Worm (Caenorhabditis elegans) whole organism, L2 larva: ENCODE results near the gene B0238.12.

Source experiments
- C34F6.9 ChIP-seq: fragments of 150-350 bp; optimal IDR thresholded peaks from 2 replicates; lab custom pipeline; 2014; ENCODE audit warnings: missing biosample characterization, missing genetic modification characterization
- F13H6.1 ChIP-seq: sonication (generic microtip); optimal IDR thresholded peaks from 2 replicates; lab custom pipeline; 2016; ENCODE audit warnings: missing genetic modification characterization, missing compliant biosample characterization
- R02D3.7 ChIP-seq: fragments of 150-350 bp; optimal IDR thresholded peaks from 2 replicates; lab custom pipeline; 2014; ENCODE audit warnings: missing biosample characterization, missing genetic modification characterization
- Y55F3AM.14 ChIP-seq: fragments of 200-800 bp; sonication (Bioruptor generic); optimal IDR thresholded peaks from 2 replicates; lab custom pipeline; 2018; ENCODE audit warnings: mild to moderate bottlenecking, missing genetic modification characterization, missing compliant biosample characterization
- alr-1 ChIP-seq: fragments of 150-350 bp; optimal IDR thresholded peaks from 2 replicates; lab custom pipeline; 2014; ENCODE audit warnings: missing biosample characterization, missing genetic modification characterization
- aly-2 ChIP-seq: fragments of 150-350 bp; optimal IDR thresholded peaks from 2 replicates; lab custom pipeline; 2014; ENCODE audit warnings: missing biosample characterization, missing genetic modification characterization
- blmp-1 ChIP-seq: sonication (generic microtip); optimal IDR thresholded peaks from 2 replicates; lab custom pipeline; 2017; ENCODE audit warnings: missing genetic modification characterization, mild to moderate bottlenecking, missing compliant biosample characterization, antibody characterized with exemption, moderate library complexity; ENCODE audit not compliant: insufficient read depth
- ceh-82 ChIP-seq: fragments of 150-350 bp; optimal IDR thresholded peaks from 2 replicates; lab custom pipeline; 2014; ENCODE audit warnings: missing biosample characterization, missing genetic modification characterization
- dmd-4 ChIP-seq: sonication (generic microtip); optimal IDR thresholded peaks from 2 replicates; lab custom pipeline; 2017; ENCODE audit warnings: missing biosample characterization, missing genetic modification characterization
- elt-1 ChIP-seq: fragments of 150-350 bp; optimal IDR thresholded peaks from 2 replicates; lab custom pipeline; 2014; ENCODE audit warnings: missing biosample characterization, missing genetic modification characterization
- elt-3 ChIP-seq: sonication (generic microtip); optimal IDR thresholded peaks from 2 replicates; lab custom pipeline; 2017; ENCODE audit warnings: missing biosample characterization, missing genetic modification characterization
- fos-1 ChIP-seq: fragments of 150-350 bp; optimal IDR thresholded peaks from 2 replicates; lab custom pipeline; 2014; ENCODE audit warnings: missing biosample characterization, missing genetic modification characterization
- gmeb-1 ChIP-seq: fragments of 150-350 bp; optimal IDR thresholded peaks from 2 replicates; lab custom pipeline; 2014; ENCODE audit warnings: missing biosample characterization, missing genetic modification characterization
- lin-11 ChIP-seq: fragments of 150-350 bp; sonication (generic microtip); optimal IDR thresholded peaks from 2 replicates; lab custom pipeline; 2014; ENCODE audit warnings: missing biosample characterization, missing genetic modification characterization, inconsistent platforms, mixed read lengths
- lsy-2 ChIP-seq, 2 experiments: fragments of 150-350 bp in 1 of 2; sonication (generic microtip) in 1 of 2; optimal IDR thresholded peaks; 2 replicates each; lab custom pipeline; 2014 to 2017; ENCODE audit warnings: missing biosample characterization in 2 of 2, missing genetic modification characterization in 2 of 2
- mab-5 ChIP-seq: fragments of 150-350 bp; optimal IDR thresholded peaks from 2 replicates; lab custom pipeline; 2014; ENCODE audit warnings: missing biosample characterization, missing genetic modification characterization
- mbf-1 ChIP-seq: sonication (generic microtip); optimal IDR thresholded peaks from 2 replicates; lab custom pipeline; 2017; ENCODE audit warnings: missing biosample characterization, missing genetic modification characterization
- mdl-1 ChIP-seq, 2 experiments: fragments of 150-350 bp in 1 of 2; sonication (generic microtip) in 1 of 2; optimal IDR thresholded peaks; 2 replicates each; lab custom pipeline; 2017; ENCODE audit warnings: missing biosample characterization in 2 of 2, missing genetic modification characterization in 2 of 2
- nhr-10 ChIP-seq: sonication (generic microtip); optimal IDR thresholded peaks from 2 replicates; lab custom pipeline; 2017; ENCODE audit warnings: missing biosample characterization, missing genetic modification characterization
- nhr-11 ChIP-seq: fragments of 150-350 bp; optimal IDR thresholded peaks from 2 replicates; lab custom pipeline; 2014; ENCODE audit warnings: missing biosample characterization, missing genetic modification characterization
- nhr-12 ChIP-seq: fragments of 150-350 bp; optimal IDR thresholded peaks from 2 replicates; lab custom pipeline; 2014; ENCODE audit warnings: missing biosample characterization, missing genetic modification characterization
- nhr-129 ChIP-seq: fragments of 150-350 bp; optimal IDR thresholded peaks from 2 replicates; lab custom pipeline; 2014; ENCODE audit warnings: missing biosample characterization, missing genetic modification characterization
- nhr-23 ChIP-seq: fragments of 150-350 bp; optimal IDR thresholded peaks from 2 replicates; lab custom pipeline; 2014; ENCODE audit warnings: missing biosample characterization, missing genetic modification reagents, missing genetic modification characterization
- nhr-237 ChIP-seq: fragments of 150-350 bp; optimal IDR thresholded peaks from 2 replicates; lab custom pipeline; 2014; ENCODE audit warnings: missing biosample characterization, missing genetic modification characterization
- nhr-25 ChIP-seq: fragments of 150-350 bp; sonication (generic microtip); optimal IDR thresholded peaks from 3 replicates; lab custom pipeline; 2014; ENCODE audit warnings: missing biosample characterization, missing genetic modification characterization
- nhr-6 ChIP-seq: fragments of 150-350 bp; optimal IDR thresholded peaks from 2 replicates; lab custom pipeline; 2014; ENCODE audit warnings: missing biosample characterization, missing genetic modification characterization
- nhr-77 ChIP-seq: fragments of 150-350 bp; optimal IDR thresholded peaks from 2 replicates; lab custom pipeline; 2014; ENCODE audit warnings: missing biosample characterization, missing genetic modification characterization
- peb-1 ChIP-seq: fragments of 150-350 bp; optimal IDR thresholded peaks from 2 replicates; lab custom pipeline; 2014; ENCODE audit warnings: missing biosample characterization, missing genetic modification characterization
- sem-4 ChIP-seq: fragments of 150-350 bp; optimal IDR thresholded peaks from 2 replicates; lab custom pipeline; 2014; ENCODE audit warnings: missing biosample characterization, missing genetic modification reagents, missing genetic modification characterization
- skn-1 ChIP-seq: sonication (generic microtip); optimal IDR thresholded peaks from 2 replicates; lab custom pipeline; 2017; ENCODE audit warnings: missing biosample characterization, missing genetic modification characterization
- sma-3 ChIP-seq: sonication (generic microtip); optimal IDR thresholded peaks from 2 replicates; lab custom pipeline; 2016; ENCODE audit warnings: missing genetic modification reagents, missing genetic modification characterization, missing compliant biosample characterization
- sma-9 ChIP-seq, 2 experiments: fragments of 150-350 bp in 1 of 2; sonication (generic microtip) in 1 of 2; optimal IDR thresholded peaks; 2 replicates each; lab custom pipeline; 2014 to 2016; ENCODE audit warnings: missing genetic modification characterization in 2 of 2, mild to moderate bottlenecking in 1 of 2, missing biosample characterization in 1 of 2, missing compliant biosample characterization in 1 of 2, missing genetic modification reagents in 1 of 2, moderate library complexity in 1 of 2
- unc-39 ChIP-seq: fragments of 150-350 bp; optimal IDR thresholded peaks from 2 replicates; lab custom pipeline; 2014; ENCODE audit warnings: missing biosample characterization, missing genetic modification characterization
- unc-62 ChIP-seq: fragments of 150-350 bp; optimal IDR thresholded peaks from 2 replicates; lab custom pipeline; 2014; ENCODE audit warnings: missing biosample characterization, missing genetic modification reagents, missing genetic modification characterization
- ztf-1 ChIP-seq: fragments of 200-800 bp; sonication (Bioruptor generic); conservative IDR thresholded peaks from 2 replicates; pipeline ENCODE4 v1.3.6; 2022; ENCODE audit warnings: missing genetic modification characterization, missing compliant biosample characterization

The B0238.12 gene

ce11 chrV:5275426-5276007 lies 9.9 kb downstream of the B0238.12 start:
- TF ChIP-seq nhr-11 (tag; lab: Kevin White, UChicago) (no peak), ceh-82 (tag; lab: Kevin White, UChicago) (no peak), R02D3.7 (tag; lab: Kevin White, UChicago) (no peak), Y55F3AM.14 (peak; percentile 5)

- TF ChIP-seq nhr-23 (tag; lab: Kevin White, UChicago) (no peak), fos-1 (tag; lab: Kevin White, UChicago) (no peak), dmd-4 (tag; lab: Kevin White, UChicago) (no peak), peb-1 (no peak), nhr-77 (no peak), skn-1 (tag; lab: Kevin White, UChicago) (no peak), lin-11 (tag; lab: Kevin White, UChicago) (no peak), C34F6.9 (tag; lab: Kevin White, UChicago) (no peak), elt-1 (no peak), mbf-1 (tag; lab: Kevin White, UChicago) (no peak), aly-2 (no peak), sem-4 (tag; lab: Kevin White, UChicago) (no peak), nhr-6 (tag; lab: Kevin White, UChicago) (no peak), mdl-1 (tag; optimal IDR thresholded peaks at IDR 0.05; lab: Kevin White, UChicago) (no peak), nhr-129 (tag; lab: Kevin White, UChicago) (no peak), alr-1 (tag; lab: Kevin White, UChicago) (no peak), nhr-237 (tag; lab: Kevin White, UChicago) (no peak), nhr-10 (tag; lab: Kevin White, UChicago) (no peak), nhr-25 (no peak), blmp-1 (tag; lab: Kevin White, UChicago) (no peak)
- TF ChIP-seq, all 48 proteins: peak for 0
Observed at ce11 chrV:5278001-5278400, 12.4 kb downstream of the B0238.12 start, which contains the start of gene B0238.9. B0238.9 (minus strand) TSS chrV:5278101.

ce11 chrV:5287273-5287672 lies 21.6 kb downstream of the B0238.12 start, which contains the start of gene Y49G5A.1:
Y49G5A.1 (minus strand) TSS chrV:5287373.
- no peak for TF ChIP-seq elt-3 (tag; lab: Kevin White, UChicago)
- no peak for TF ChIP-seq sma-3 (GFP tag; lab: Kevin White, UChicago)

- TF ChIP-seq nhr-11 (tag; lab: Kevin White, UChicago) (no peak), ceh-82 (tag; lab: Kevin White, UChicago) (no peak), nhr-12 (tag; lab: Kevin White, UChicago) (no peak), sem-4 (tag; lab: Kevin White, UChicago) (no peak), ztf-1 (no peak), aly-2 (no peak), gmeb-1 (tag; lab: Kevin White, UChicago) (no peak), nhr-23 (tag; lab: Kevin White, UChicago) (no peak), F13H6.1 (no peak), unc-39 (no peak), mbf-1 (tag; lab: Kevin White, UChicago) (no peak), unc-62 (no peak), nhr-10 (tag; lab: Kevin White, UChicago) (no peak)
Observed at ce11 chrV:5288676-5289075, 23.0 kb downstream of the B0238.12 start.

- TF ChIP-seq nhr-25 (no peak), F13H6.1 (peak; percentile 69), C34F6.9 (tag; lab: Kevin White, UChicago) (peak; percentile 46), lsy-2 (tag; optimal IDR thresholded peaks at IDR 0.05; lab: Kevin White, UChicago) (peak in 1 of 2 experiments; percentile 36), elt-3 (tag; lab: Kevin White, UChicago) (no peak), aly-2 (no peak), mab-5 (tag; lab: Kevin White, UChicago) (peak; percentile 30), nhr-23 (tag; lab: Kevin White, UChicago) (no peak), nhr-129 (tag; lab: Kevin White, UChicago) (peak; percentile 75), sma-9 (GFP tag; optimal IDR thresholded peaks at IDR 0.05; lab: Kevin White, UChicago) (peak; percentile 28), sma-9 (tag; optimal IDR thresholded peaks at IDR 0.05; lab: Kevin White, UChicago) (no peak)
- TF ChIP-seq, all 48 proteins: peak for 6
Observed at ce11 chrV:5295940-5296339, 30.3 kb downstream of the B0238.12 start.
